Fruit fly (Drosophila melanogaster) whole organism, embryonic: ENCODE measurements around the gene Ythdf.

Experiments
- CG11093 ChIP-seq: fragments of 200-800 bp; sonication (Bioruptor generic); IDR thresholded peaks from 3 replicates; pipeline ENCODE4 v1.3.6; 2022; ENCODE audit warnings: missing biosample characterization, missing genetic modification characterization
- CG11247 ChIP-seq: fragments of 200-800 bp; sonication (Bioruptor generic); IDR thresholded peaks from 2 replicates; pipeline ENCODE4 v1.3.6; 2022; ENCODE audit warnings: missing biosample characterization, missing genetic modification characterization
- CG11696 ChIP-seq: fragments of 200-800 bp; sonication (Bioruptor generic); IDR thresholded peaks from 2 replicates; pipeline ENCODE4 v1.3.6; 2022; ENCODE audit warnings: missing biosample characterization, missing genetic modification characterization
- CG1233 ChIP-seq: fragments of 200-800 bp; sonication (Bioruptor generic); optimal IDR thresholded peaks from 4 replicates; lab custom pipeline; 2018; ENCODE audit warnings: missing biosample characterization, mild to moderate bottlenecking, missing genetic modification characterization
- CG12769 ChIP-seq: fragments of 200-800 bp; sonication (Bioruptor generic); optimal IDR thresholded peaks from 2 replicates; lab custom pipeline; 2019; ENCODE audit warnings: missing biosample characterization, mild to moderate bottlenecking, missing genetic modification characterization, moderate library complexity
- CG13775 ChIP-seq: fragments of 200-800 bp; sonication (Bioruptor generic); optimal IDR thresholded peaks from 3 replicates; lab custom pipeline; 2017; ENCODE audit warnings: missing biosample characterization, mild to moderate bottlenecking, missing genetic modification characterization
- CG1603 ChIP-seq: fragments of 200-800 bp; sonication (Bioruptor generic); optimal IDR thresholded peaks from 2 replicates; lab custom pipeline; 2019; ENCODE audit warnings: missing biosample characterization, mild to moderate bottlenecking, missing genetic modification characterization, moderate library complexity
- CG1647 ChIP-seq: fragments of 200-800 bp; sonication (Bioruptor generic); optimal IDR thresholded peaks from 3 replicates; lab custom pipeline; 2016; ENCODE audit warnings: missing biosample characterization, missing genetic modification characterization
- CG18262 ChIP-seq: fragments of 200-800 bp; optimal IDR thresholded peaks from 3 replicates; lab custom pipeline; 2019; ENCODE audit warnings: missing biosample characterization, mild to moderate bottlenecking, missing genetic modification characterization, moderate library complexity
- CG18599 ChIP-seq: fragments of 200-800 bp; sonication (Bioruptor generic); optimal IDR thresholded peaks from 3 replicates; lab custom pipeline; 2017; ENCODE audit warnings: missing biosample characterization, missing genetic modification characterization, mild to moderate bottlenecking, moderate library complexity, missing genetic modification reagents
- CG18764 ChIP-seq: fragments of 200-800 bp; sonication (Bioruptor generic); optimal IDR thresholded peaks from 3 replicates; lab custom pipeline; 2016; ENCODE audit warnings: missing biosample characterization, missing genetic modification characterization
- CG34376 ChIP-seq: fragments of 200-800 bp; sonication (Bioruptor generic); optimal IDR thresholded peaks from 2 replicates; lab custom pipeline; 2018; ENCODE audit warnings: missing biosample characterization, mild to moderate bottlenecking, missing genetic modification characterization
- CG34422 ChIP-seq: fragments of 200-800 bp; sonication (Bioruptor generic); IDR thresholded peaks from 3 replicates; pipeline ENCODE4 v1.3.6; 2022; ENCODE audit warnings: missing biosample characterization, missing genetic modification characterization
- CG4404 ChIP-seq: fragments of 200-800 bp; sonication (Bioruptor generic); IDR thresholded peaks from 2 replicates; pipeline ENCODE4 v1.3.6; 2022; ENCODE audit warnings: missing biosample characterization, missing genetic modification characterization
- CG5245 ChIP-seq: fragments of 200-800 bp; sonication (Bioruptor generic); optimal IDR thresholded peaks from 3 replicates; lab custom pipeline; 2016; ENCODE audit warnings: missing biosample characterization, missing genetic modification characterization
- CG6683 ChIP-seq: fragments of 200-800 bp; sonication (Bioruptor generic); optimal IDR thresholded peaks from 2 replicates; lab custom pipeline; 2017; ENCODE audit warnings: missing biosample characterization, mild to moderate bottlenecking, missing genetic modification characterization, missing genetic modification reagents
- CG8290 ChIP-seq, 3 experiments: fragments of 200-800 bp; sonication (Bioruptor generic); optimal IDR thresholded peaks; 2 replicates each; lab custom pipeline; 2016 to 2019; ENCODE audit warnings: missing biosample characterization in 3 of 3, missing genetic modification characterization in 3 of 3, mild to moderate bottlenecking in 2 of 3, moderate library complexity in 1 of 3
- CG8359 ChIP-seq: fragments of 200-800 bp; sonication (Bioruptor generic); optimal IDR thresholded peaks from 2 replicates; lab custom pipeline; 2017; ENCODE audit warnings: missing biosample characterization, mild to moderate bottlenecking, missing genetic modification characterization, borderline replicate concordance
- CG9215 ChIP-seq: fragments of 200-800 bp; sonication (Bioruptor generic); IDR thresholded peaks from 2 replicates; pipeline ENCODE4 v1.3.6; 2022; ENCODE audit warnings: missing biosample characterization, missing genetic modification characterization
- Deaf1 ChIP-seq: fragments of 200-800 bp; optimal IDR thresholded peaks from 3 replicates; lab custom pipeline; 2019; ENCODE audit warnings: missing biosample characterization, mild to moderate bottlenecking, missing genetic modification characterization, moderate library complexity
- Fer2 ChIP-seq: fragments of 200-800 bp; sonication (Bioruptor generic); optimal IDR thresholded peaks from 2 replicates; lab custom pipeline; 2018; ENCODE audit warnings: missing biosample characterization, mild to moderate bottlenecking, missing genetic modification characterization, moderate library complexity
- Hey ChIP-seq: fragments of 200-800 bp; sonication (Bioruptor generic); optimal IDR thresholded peaks from 3 replicates; lab custom pipeline; 2018; ENCODE audit warnings: missing biosample characterization, mild to moderate bottlenecking, missing genetic modification characterization
- HmgD ChIP-seq: fragments of 200-800 bp; sonication (Bioruptor generic); optimal IDR thresholded peaks from 3 replicates; lab custom pipeline; 2016; ENCODE audit warnings: missing biosample characterization, missing genetic modification characterization
- Hmr ChIP-seq: fragments of 200-800 bp; sonication (Bioruptor generic); optimal IDR thresholded peaks from 3 replicates; lab custom pipeline; 2017; ENCODE audit warnings: mild to moderate bottlenecking, missing biosample characterization, missing genetic modification reagents, missing genetic modification characterization
- Neu2 ChIP-seq: fragments of 200-800 bp; sonication (Bioruptor generic); optimal IDR thresholded peaks from 3 replicates; lab custom pipeline; 2016; ENCODE audit warnings: missing biosample characterization, missing genetic modification characterization, borderline replicate concordance
- Optix ChIP-seq: fragments of 200-800 bp; sonication (Bioruptor generic); IDR thresholded peaks from 3 replicates; pipeline ENCODE4 v1.3.6; 2022; ENCODE audit warnings: missing biosample characterization, missing genetic modification characterization
- Pdp1 ChIP-seq, 2 experiments: fragments of 200-800 bp; sonication (Bioruptor generic); optimal IDR thresholded peaks; 3 replicates each; lab custom pipeline; 2016; ENCODE audit warnings: missing biosample characterization in 2 of 2, missing genetic modification characterization in 2 of 2, mild to moderate bottlenecking in 1 of 2, moderate library complexity in 1 of 2
- Scr ChIP-seq: fragments of 200-800 bp; sonication (Bioruptor generic); IDR thresholded peaks from 2 replicates; pipeline ENCODE4 v1.3.6; 2022; ENCODE audit warnings: missing biosample characterization, missing genetic modification characterization; ENCODE audit not compliant: partially characterized antibody
- Sin3A ChIP-seq: fragments of >200 bp; optimal IDR thresholded peaks from 2 replicates; lab custom pipeline; 2018
- Spps ChIP-seq: fragments of 200-800 bp; sonication (Bioruptor generic); optimal IDR thresholded peaks from 2 replicates; lab custom pipeline; 2018; ENCODE audit warnings: missing biosample characterization, mild to moderate bottlenecking, missing genetic modification characterization
- Sry-β ChIP-seq: fragments of 200-800 bp; sonication (Bioruptor generic); optimal IDR thresholded peaks from 2 replicates; lab custom pipeline; 2018; ENCODE audit warnings: missing biosample characterization, mild to moderate bottlenecking, missing genetic modification characterization, moderate library complexity
- Sry-δ ChIP-seq: fragments of 200-800 bp; sonication (Bioruptor generic); optimal IDR thresholded peaks from 2 replicates; lab custom pipeline; 2016; ENCODE audit warnings: missing biosample characterization, missing genetic modification characterization
- Vsx1 ChIP-seq: fragments of 200-800 bp; sonication (Bioruptor generic); optimal IDR thresholded peaks from 2 replicates; lab custom pipeline; 2017; ENCODE audit warnings: missing biosample characterization, mild to moderate bottlenecking, missing genetic modification characterization, missing genetic modification reagents
- ase ChIP-seq: fragments of 200-800 bp; sonication (Bioruptor generic); IDR thresholded peaks from 3 replicates; pipeline ENCODE4 v1.3.6; 2022; ENCODE audit warnings: missing biosample characterization, missing genetic modification characterization
- bigmax ChIP-seq: fragments of 200-800 bp; sonication (Bioruptor generic); optimal IDR thresholded peaks from 2 replicates; lab custom pipeline; 2018; ENCODE audit warnings: missing biosample characterization, mild to moderate bottlenecking, missing genetic modification characterization
- cwo ChIP-seq: fragments of 200-800 bp; sonication (Bioruptor generic); optimal IDR thresholded peaks from 3 replicates; lab custom pipeline; 2017; ENCODE audit warnings: missing biosample characterization, missing genetic modification characterization, mild to moderate bottlenecking, moderate library complexity, missing genetic modification reagents
- dysf ChIP-seq: fragments of 200-800 bp; sonication (Bioruptor generic); IDR thresholded peaks from 3 replicates; pipeline ENCODE4 v1.3.6; 2022; ENCODE audit warnings: missing biosample characterization, missing genetic modification characterization
- fd64A ChIP-seq: fragments of 200-800 bp; sonication (Bioruptor generic); optimal IDR thresholded peaks from 3 replicates; lab custom pipeline; 2018; ENCODE audit warnings: missing biosample characterization, mild to moderate bottlenecking, missing genetic modification characterization
- grn ChIP-seq: fragments of 200-800 bp; sonication (Bioruptor generic); optimal IDR thresholded peaks from 3 replicates; lab custom pipeline; 2017; ENCODE audit warnings: missing biosample characterization, missing genetic modification characterization
- kay ChIP-seq: fragments of 200-800 bp; sonication (Bioruptor generic); optimal IDR thresholded peaks from 2 replicates; lab custom pipeline; 2016; ENCODE audit warnings: missing biosample characterization, missing genetic modification characterization
- knrl ChIP-seq: fragments of 200-800 bp; sonication (Bioruptor generic); IDR thresholded peaks from 3 replicates; pipeline ENCODE4 v1.3.6; 2022; ENCODE audit warnings: missing biosample characterization, missing genetic modification characterization; ENCODE audit not compliant: partially characterized antibody
- pb ChIP-seq: fragments of 200-800 bp; sonication (Bioruptor generic); optimal IDR thresholded peaks from 3 replicates; lab custom pipeline; 2016; ENCODE audit warnings: missing biosample characterization, missing genetic modification characterization
- schlank ChIP-seq: fragments of 200-800 bp; sonication (Bioruptor generic); optimal IDR thresholded peaks from 2 replicates; lab custom pipeline; 2018; ENCODE audit warnings: missing biosample characterization, mild to moderate bottlenecking, missing genetic modification characterization
- scrt ChIP-seq: fragments of 200-800 bp; sonication (Bioruptor generic); optimal IDR thresholded peaks from 2 replicates; lab custom pipeline; 2018; ENCODE audit warnings: missing biosample characterization, mild to moderate bottlenecking, missing genetic modification characterization, moderate library complexity
- sr ChIP-seq: fragments of 200-800 bp; sonication (Bioruptor generic); IDR thresholded peaks from 3 replicates; pipeline ENCODE4 v1.3.6; 2022; ENCODE audit warnings: missing biosample characterization, missing genetic modification characterization
- tup ChIP-seq: fragments of 200-800 bp; sonication (Bioruptor generic); optimal IDR thresholded peaks from 2 replicates; lab custom pipeline; 2016; ENCODE audit warnings: missing biosample characterization, mild to moderate bottlenecking, missing genetic modification characterization, moderate library complexity
- vnd ChIP-seq: fragments of 200-800 bp; sonication (Bioruptor generic); IDR thresholded peaks from 3 replicates; pipeline ENCODE4 v1.3.6; 2022; ENCODE audit warnings: missing biosample characterization, missing genetic modification characterization; ENCODE audit not compliant: partially characterized antibody
- wor ChIP-seq: fragments of 200-800 bp; sonication (Bioruptor generic); IDR thresholded peaks from 2 replicates; pipeline ENCODE4 v1.3.6; 2022; ENCODE audit warnings: missing biosample characterization, missing genetic modification characterization

Gene Ythdf

DNA sequence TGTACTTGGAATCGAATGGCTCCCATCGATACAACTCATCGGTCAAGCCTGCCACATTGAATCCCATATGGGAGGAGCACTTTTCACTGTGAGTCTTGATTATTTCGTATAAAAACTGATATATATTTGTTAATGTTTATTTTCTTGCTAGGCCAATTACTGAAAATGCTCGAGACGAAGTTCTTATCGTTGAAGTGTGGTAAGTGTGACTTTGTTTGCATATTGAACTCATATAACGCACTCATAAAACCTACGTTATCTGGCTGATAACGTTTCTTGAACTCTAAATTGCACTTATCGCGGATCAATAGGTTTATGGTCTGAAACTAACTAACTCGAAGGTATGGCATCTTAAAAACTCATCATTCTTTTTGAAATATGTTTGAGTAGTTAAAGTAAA is 21.4 kb upstream of the Ythdf start:
- TF ChIP-seq CG6683 (GFP tag; lab: Kevin White, UChicago): no peak
- TF ChIP-seq Vsx1 (GFP tag; lab: Kevin White, UChicago): peak; percentile 71
- TF ChIP-seq CG18599 (GFP tag; lab: Kevin White, UChicago): no peak
- peak in 1 of 2 experiments; percentile 54 for TF ChIP-seq Pdp1 (GFP tag; optimal IDR thresholded peaks at IDR 0.05; lab: Kevin White, UChicago)

DNA sequence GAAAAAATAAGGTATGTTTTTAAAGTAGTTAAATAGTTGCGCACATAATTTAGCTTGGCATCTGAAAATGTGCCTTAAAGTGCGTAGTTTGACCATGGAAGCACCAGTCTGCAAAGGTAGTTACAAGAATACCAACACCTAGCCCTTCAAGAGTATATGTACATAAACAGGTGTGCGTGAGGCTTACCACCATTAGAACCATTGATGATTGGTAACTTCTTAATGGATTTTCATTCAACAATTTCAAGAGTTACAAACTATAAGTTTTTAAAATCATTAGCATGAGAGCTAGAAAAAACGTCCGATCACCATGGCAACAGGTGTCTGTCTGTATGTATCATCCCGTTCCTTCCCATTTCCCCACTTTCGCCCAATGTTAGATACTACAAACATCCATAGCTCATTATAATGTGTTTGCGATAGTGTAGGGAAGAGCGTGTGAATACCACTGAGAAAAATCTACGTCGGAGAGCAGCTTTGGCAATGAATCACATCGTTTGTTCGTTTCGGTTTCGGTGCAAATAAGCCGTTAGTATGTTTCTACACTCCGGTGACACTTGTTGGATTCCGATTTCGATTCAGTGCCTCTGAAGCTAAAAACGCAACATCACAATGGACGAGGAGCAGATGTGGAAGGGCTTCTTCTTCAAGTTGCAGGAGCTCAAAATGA is 17.6 kb upstream of the Ythdf start:
- TF ChIP-seq CG11247 (GFP tag; lab: Robert Waterston, UW) (no peak), Neu2 (GFP tag; lab: Kevin White, UChicago) (no peak), CG34376 (GFP tag; lab: Kevin White, UChicago) (peak; percentile 14), sr (GFP tag; lab: Robert Waterston, UW) (no peak), scrt (peak; percentile 28), CG1647 (GFP tag; lab: Kevin White, UChicago) (no peak), Optix (no peak), CG8359 (GFP tag; lab: Kevin White, UChicago) (no peak), pb (no peak), CG9215 (GFP tag; lab: Robert Waterston, UW) (no peak), CG18262 (tag; lab: Kevin White, UChicago) (no peak), HmgD (GFP tag; lab: Kevin White, UChicago) (no peak), Sry-δ (GFP tag; lab: Kevin White, UChicago) (no peak), schlank (no peak), CG11093 (GFP tag; lab: Robert Waterston, UW) (no peak), CG11696 (no peak), Sin3A (lab: Kevin White, UChicago) (no peak), CG8290 (GFP tag; optimal IDR thresholded peaks at IDR 0.05; lab: Kevin White, UChicago) (no peak), CG8290 (tag; optimal IDR thresholded peaks at IDR 0.05; lab: Kevin White, UChicago) (no peak), tup (GFP tag; lab: Kevin White, UChicago) (no peak), CG12769 (tag; lab: Kevin White, UChicago) (peak; percentile 93), knrl (no peak), CG4404 (GFP tag; lab: Robert Waterston, UW) (no peak), cwo (GFP tag; lab: Kevin White, UChicago) (no peak), Hmr (GFP tag; lab: Kevin White, UChicago) (no peak), kay (GFP tag; lab: Kevin White, UChicago) (peak; percentile 8), Deaf1 (tag; lab: Kevin White, UChicago) (no peak), grn (peak; percentile 65), CG1233 (GFP tag; lab: Kevin White, UChicago) (no peak), CG5245 (GFP tag; lab: Kevin White, UChicago) (no peak), Scr (no peak), dysf (GFP tag; lab: Robert Waterston, UW) (no peak), ase (GFP tag; lab: Robert Waterston, UW) (no peak), fd64A (GFP tag; lab: Kevin White, UChicago) (no peak), CG18599 (GFP tag; lab: Kevin White, UChicago) (no peak), Spps (tag; lab: Kevin White, UChicago) (no peak), CG18764 (GFP tag; lab: Kevin White, UChicago) (no peak), CG1603 (no peak), Sry-β (GFP tag; lab: Kevin White, UChicago) (no peak), vnd (no peak), Fer2 (no peak), bigmax (GFP tag; lab: Kevin White, UChicago) (no peak), CG34422 (no peak), CG13775 (GFP tag; lab: Kevin White, UChicago) (no peak), wor (no peak), Hey (tag; lab: Kevin White, UChicago) (no peak)
